Fruit fly (Drosophila melanogaster) whole organism, pupa: ENCODE results near the gene HDAC4.

Experiments used
- CG12605 ChIP-seq: fragments of 200-800 bp; sonication (Bioruptor generic); IDR thresholded peaks from 2 replicates; pipeline ENCODE4 v1.3.6; 2022; ENCODE audit warnings: missing biosample characterization, missing genetic modification characterization
- CG13204 ChIP-seq: fragments of 200-800 bp; sonication (Bioruptor generic); optimal IDR thresholded peaks from 2 replicates; lab custom pipeline; 2018; ENCODE audit warnings: missing biosample characterization, mild to moderate bottlenecking, missing genetic modification characterization, moderate library complexity
- CG14655 ChIP-seq: fragments of 200-800 bp; sonication (Bioruptor generic); optimal IDR thresholded peaks from 3 replicates; lab custom pipeline; 2017; ENCODE audit warnings: mild to moderate bottlenecking, missing biosample characterization, missing genetic modification reagents, missing genetic modification characterization
- CG32121 ChIP-seq: fragments of 200-800 bp; sonication (Bioruptor generic); IDR thresholded peaks from 2 replicates; pipeline ENCODE4 v1.3.6; 2022; ENCODE audit warnings: missing biosample characterization, missing genetic modification characterization
- CG34367 ChIP-seq: fragments of 200-800 bp; sonication (Bioruptor generic); optimal IDR thresholded peaks from 2 replicates; lab custom pipeline; 2018; ENCODE audit warnings: missing biosample characterization, mild to moderate bottlenecking, missing genetic modification characterization
- CG8159 ChIP-seq: fragments of 200-800 bp; sonication (Bioruptor generic); optimal IDR thresholded peaks from 3 replicates; lab custom pipeline; 2018; ENCODE audit warnings: missing biosample characterization, mild to moderate bottlenecking, missing genetic modification characterization, moderate library complexity
- CG9948 ChIP-seq: fragments of 200-800 bp; sonication (Bioruptor generic); optimal IDR thresholded peaks from 2 replicates; lab custom pipeline; 2018; ENCODE audit warnings: missing biosample characterization, mild to moderate bottlenecking, missing genetic modification characterization, moderate library complexity
- EcR ChIP-seq: fragments of 200-800 bp; sonication (Bioruptor generic); optimal IDR thresholded peaks from 3 replicates; lab custom pipeline; 2019; ENCODE audit warnings: missing biosample characterization, missing genetic modification characterization, mild to moderate bottlenecking, moderate library complexity, missing genetic modification reagents
- Ets98B ChIP-seq: fragments of 200-800 bp; sonication (Bioruptor generic); IDR thresholded peaks from 2 replicates; pipeline ENCODE4 v1.3.6; 2022; ENCODE audit warnings: missing biosample characterization, missing genetic modification characterization
- Pif1A ChIP-seq: fragments of 200-800 bp; sonication (Bioruptor generic); optimal IDR thresholded peaks from 3 replicates; lab custom pipeline; 2016; ENCODE audit warnings: missing biosample characterization, missing genetic modification characterization
- Pif1B ChIP-seq: fragments of 200-800 bp; sonication (Bioruptor generic); optimal IDR thresholded peaks from 3 replicates; lab custom pipeline; 2016; ENCODE audit warnings: missing biosample characterization, missing genetic modification characterization
- gl ChIP-seq: fragments of 200-800 bp; sonication (Bioruptor generic); optimal IDR thresholded peaks from 2 replicates; lab custom pipeline; 2018; ENCODE audit warnings: missing biosample characterization, mild to moderate bottlenecking, missing genetic modification characterization

- TF ChIP-seq gl: no peak
- no peak for TF ChIP-seq Ets98B (GFP tag; lab: Robert Waterston, UW)
- TF ChIP-seq CG14655 (GFP tag; lab: Kevin White, UChicago): no peak
- TF ChIP-seq Pif1A (GFP tag; lab: Kevin White, UChicago): no peak
- no peak for TF ChIP-seq CG32121 (GFP tag; lab: Robert Waterston, UW)
- TF ChIP-seq EcR (GFP tag; lab: Kevin White, UChicago): no peak
- TF ChIP-seq Pif1B (GFP tag; lab: Kevin White, UChicago): no peak
- no peak for TF ChIP-seq CG13204 (GFP tag; lab: Kevin White, UChicago)
- TF ChIP-seq CG8159 (tag; lab: Kevin White, UChicago): no peak
- TF ChIP-seq CG12605 (GFP tag; lab: Robert Waterston, UW): no peak
- TF ChIP-seq CG9948 (tag; lab: Kevin White, UChicago): no peak
- no peak for TF ChIP-seq CG34367 (tag; lab: Kevin White, UChicago)
Observed at dm6 chrX:13228208-13228606, 57.2 kb downstream of the HDAC4 start.
